Fruit fly (Drosophila melanogaster): Measurements from ENCODE around the gene alpha4GT1.

DNA sequence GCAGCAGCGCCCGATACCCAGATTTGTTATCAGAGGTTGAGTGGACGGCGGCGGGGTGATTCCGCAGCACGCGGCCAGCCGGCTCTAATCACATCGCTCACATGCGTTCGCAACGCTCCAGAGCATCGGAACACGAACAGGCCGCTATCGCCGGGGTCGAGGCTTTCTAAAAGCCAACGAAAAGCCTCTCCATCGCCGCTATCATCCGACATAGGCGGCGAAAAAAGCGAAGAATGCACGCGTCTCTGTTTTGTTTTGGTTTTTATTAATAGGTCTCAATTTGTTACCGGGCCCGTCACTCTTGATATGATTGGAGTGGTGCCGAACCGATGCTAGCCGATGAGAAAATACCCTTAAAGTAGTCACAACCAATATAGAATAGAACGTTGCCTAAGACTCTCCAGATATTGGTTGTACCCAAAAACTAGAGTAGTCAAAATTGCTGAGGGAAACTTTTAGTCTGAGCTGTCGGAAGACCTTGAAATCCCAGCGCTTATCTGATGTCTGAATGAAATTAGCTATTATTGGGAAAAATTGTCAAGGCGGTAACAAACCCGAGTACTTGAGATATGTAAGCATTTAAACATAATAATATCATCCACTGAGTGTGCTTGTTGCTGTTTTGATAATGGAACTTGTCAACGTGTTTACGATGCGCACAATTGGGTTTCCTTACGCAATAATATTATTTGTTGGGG, 19.1 kb upstream of the alpha4GT1 start, which contains the start of gene CG17261:
- TF ChIP-seq pan (optimal IDR thresholded peaks at IDR 0.05) (no peak), psq (optimal IDR thresholded peaks at IDR 0.05) (no peak), CG8478 (optimal IDR thresholded peaks at IDR 0.05) (no peak), Dll (optimal IDR thresholded peaks at IDR 0.05) (no peak), EcR (GFP tag; optimal IDR thresholded peaks at IDR 0.05) (no peak), usp (GFP tag; optimal IDR thresholded peaks at IDR 0.05) (no peak)

Measured in whole organism.